Worm (Caenorhabditis elegans) whole organism, late embryonic: ENCODE data around the gene rsp-3.

Experiments
- C08G9.2 ChIP-seq: sonication (generic microtip); optimal IDR thresholded peaks from 2 replicates; lab custom pipeline; 2016; ENCODE audit warnings: mild to moderate bottlenecking, missing genetic modification characterization, moderate library complexity, missing compliant biosample characterization
- F13H6.1 ChIP-seq: sonication (generic microtip); optimal IDR thresholded peaks from 2 replicates; lab custom pipeline; 2016; ENCODE audit warnings: missing genetic modification characterization, missing compliant biosample characterization
- K09A11.1 ChIP-seq: sonication (generic microtip); optimal IDR thresholded peaks from 2 replicates; lab custom pipeline; 2017; ENCODE audit warnings: antibody characterized with exemption, mild to moderate bottlenecking, missing genetic modification characterization, missing compliant biosample characterization; ENCODE audit not compliant: insufficient read depth
- Y22D7AL.16 ChIP-seq: sonication (generic microtip); optimal IDR thresholded peaks from 2 replicates; lab custom pipeline; 2016; ENCODE audit warnings: missing genetic modification characterization, missing compliant biosample characterization
- ama-1 ChIP-seq: fragments of 150-350 bp; optimal IDR thresholded peaks from 2 replicates; lab custom pipeline; 2014
- dmd-4 ChIP-seq: sonication (generic microtip); optimal IDR thresholded peaks from 2 replicates; lab custom pipeline; 2016; ENCODE audit warnings: borderline replicate concordance, missing genetic modification characterization, missing compliant biosample characterization
- nfya-1 ChIP-seq: sonication (generic microtip); optimal IDR thresholded peaks from 2 replicates; lab custom pipeline; 2017; ENCODE audit warnings: missing genetic modification characterization, mild to moderate bottlenecking, missing compliant biosample characterization, antibody characterized with exemption, moderate library complexity
- npax-4 ChIP-seq: sonication (generic microtip); optimal IDR thresholded peaks from 2 replicates; lab custom pipeline; 2016; ENCODE audit warnings: missing genetic modification characterization, missing compliant biosample characterization
- pag-3 ChIP-seq: sonication (generic microtip); optimal IDR thresholded peaks from 2 replicates; lab custom pipeline; 2016; ENCODE audit warnings: missing compliant biosample characterization, missing genetic modification characterization, borderline replicate concordance
- pha-4 ChIP-seq: fragments of 150-350 bp; optimal IDR thresholded peaks from 2 replicates; lab custom pipeline; 2018; ENCODE audit warnings: missing biosample characterization, missing genetic modification reagents, missing genetic modification characterization
- syd-9 ChIP-seq: sonication (generic microtip); optimal IDR thresholded peaks from 2 replicates; lab custom pipeline; 2016; ENCODE audit warnings: mild to moderate bottlenecking, missing genetic modification characterization, moderate library complexity, missing compliant biosample characterization
- tbx-2 ChIP-seq: sonication (generic microtip); optimal IDR thresholded peaks from 2 replicates; lab custom pipeline; 2016; ENCODE audit warnings: missing genetic modification characterization, missing compliant biosample characterization
- unc-55 ChIP-seq: sonication (generic microtip); optimal IDR thresholded peaks from 2 replicates; lab custom pipeline; 2017; ENCODE audit warnings: missing biosample characterization, missing genetic modification reagents, missing genetic modification characterization
- ztf-16 ChIP-seq: sonication (generic microtip); optimal IDR thresholded peaks from 2 replicates; lab custom pipeline; 2017; ENCODE audit warnings: missing genetic modification characterization, missing compliant biosample characterization

ce11 chrIII:12638592-12638991 lies 49.1 kb downstream of the rsp-3 start:
- TF ChIP-seq F13H6.1 (tag; lab: Kevin White, UChicago): no peak
- TF ChIP-seq syd-9 (tag; lab: Kevin White, UChicago): no peak
- TF ChIP-seq tbx-2 (tag; lab: Kevin White, UChicago): no peak
- no peak for TF ChIP-seq ama-1 (lab: Kevin White, UChicago)
- TF ChIP-seq Y22D7AL.16 (tag; lab: Kevin White, UChicago): no peak
- no peak for TF ChIP-seq pha-4 (tag; lab: Kevin White, UChicago)
- TF ChIP-seq nfya-1 (tag; lab: Kevin White, UChicago): peak; percentile 81
- TF ChIP-seq pag-3 (tag; lab: Kevin White, UChicago): no peak
- no peak for TF ChIP-seq C08G9.2 (tag; lab: Kevin White, UChicago)
- TF ChIP-seq npax-4 (tag; lab: Kevin White, UChicago): no peak
- no peak for TF ChIP-seq dmd-4
- TF ChIP-seq ztf-16: no peak
- TF ChIP-seq unc-55: no peak
- TF ChIP-seq K09A11.1: no peak
